Fruit fly (Drosophila melanogaster): ENCODE measurements around the gene Taf11.

Gene Taf11

DNA sequence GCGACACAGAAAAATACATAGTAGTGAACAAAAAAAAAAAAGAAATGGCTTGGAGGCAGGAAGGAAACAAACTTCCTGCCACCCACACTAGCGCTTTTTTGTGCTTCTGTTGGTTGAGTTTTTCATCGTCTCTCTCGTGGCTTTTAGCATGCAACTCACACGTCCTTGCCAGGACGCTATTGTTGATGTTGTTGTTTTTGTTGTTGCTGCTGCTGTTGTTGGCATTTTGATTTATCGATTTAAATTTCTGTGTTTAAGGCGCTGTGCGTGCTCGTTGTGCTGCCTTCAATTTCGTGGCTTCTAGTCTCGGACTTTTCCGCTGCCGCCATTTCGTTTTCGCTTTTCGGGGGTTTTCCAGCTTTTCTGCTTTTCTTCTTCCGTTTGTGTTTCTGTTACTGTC is 23.4 kb downstream of the Taf11 start:
- TF ChIP-seq Hr96 (GFP tag; optimal IDR thresholded peaks at IDR 0.05) (no peak), CG33017 (tag; optimal IDR thresholded peaks at IDR 0.05) (no peak), pad (GFP tag; optimal IDR thresholded peaks at IDR 0.05) (no peak), kay (GFP tag; ENCODE audit: borderline replicate concordance) (no peak), CG11617 (GFP tag; optimal IDR thresholded peaks at IDR 0.05) (no peak), CG14711 (tag; optimal IDR thresholded peaks at IDR 0.05) (no peak), tj (GFP tag; optimal IDR thresholded peaks at IDR 0.05) (no peak), cnc (optimal IDR thresholded peaks at IDR 0.05) (no peak), Crg-1 (GFP tag; optimal IDR thresholded peaks at IDR 0.05) (no peak), toe (GFP tag; optimal IDR thresholded peaks at IDR 0.05) (no peak), CG12768 (GFP tag; optimal IDR thresholded peaks at IDR 0.05) (no peak), Mnt (GFP tag; optimal IDR thresholded peaks at IDR 0.05) (no peak), bab1 (GFP tag; optimal IDR thresholded peaks at IDR 0.05) (no peak), CG7045 (GFP tag; optimal IDR thresholded peaks at IDR 0.05) (no peak), cic (GFP tag; optimal IDR thresholded peaks at IDR 0.05) (no peak), CG7101 (tag; optimal IDR thresholded peaks at IDR 0.05) (no peak)

dm6 chr2L:9737803-9738202 is 25.3 kb downstream of the Taf11 start:
- TF ChIP-seq cic (GFP tag; optimal IDR thresholded peaks at IDR 0.05) (no peak), CG33017 (tag; optimal IDR thresholded peaks at IDR 0.05) (peak; percentile 15), pad (GFP tag; optimal IDR thresholded peaks at IDR 0.05) (no peak), cnc (optimal IDR thresholded peaks at IDR 0.05) (no peak), Crg-1 (GFP tag; optimal IDR thresholded peaks at IDR 0.05) (no peak), CG14711 (tag; optimal IDR thresholded peaks at IDR 0.05) (no peak), Clk (GFP tag; optimal IDR thresholded peaks at IDR 0.05) (no peak), toe (GFP tag; optimal IDR thresholded peaks at IDR 0.05) (peak; percentile 16), CG12768 (GFP tag; optimal IDR thresholded peaks at IDR 0.05) (no peak), CG7101 (tag; optimal IDR thresholded peaks at IDR 0.05) (peak; percentile 18), bab1 (GFP tag; optimal IDR thresholded peaks at IDR 0.05) (no peak), tj (GFP tag; optimal IDR thresholded peaks at IDR 0.05) (no peak), CG5204 (GFP tag; optimal IDR thresholded peaks at IDR 0.05) (peak; percentile 21), kay (GFP tag; ENCODE audit: borderline replicate concordance) (no peak), CG1620 (GFP tag; optimal IDR thresholded peaks at IDR 0.05) (no peak), CG7045 (GFP tag; optimal IDR thresholded peaks at IDR 0.05) (peak; percentile 34), CG11617 (GFP tag; optimal IDR thresholded peaks at IDR 0.05) (no peak), Hr96 (GFP tag; optimal IDR thresholded peaks at IDR 0.05) (no peak), Mnt (GFP tag; optimal IDR thresholded peaks at IDR 0.05) (no peak), ovo (GFP tag; optimal IDR thresholded peaks at IDR 0.05) (no peak)

DNA sequence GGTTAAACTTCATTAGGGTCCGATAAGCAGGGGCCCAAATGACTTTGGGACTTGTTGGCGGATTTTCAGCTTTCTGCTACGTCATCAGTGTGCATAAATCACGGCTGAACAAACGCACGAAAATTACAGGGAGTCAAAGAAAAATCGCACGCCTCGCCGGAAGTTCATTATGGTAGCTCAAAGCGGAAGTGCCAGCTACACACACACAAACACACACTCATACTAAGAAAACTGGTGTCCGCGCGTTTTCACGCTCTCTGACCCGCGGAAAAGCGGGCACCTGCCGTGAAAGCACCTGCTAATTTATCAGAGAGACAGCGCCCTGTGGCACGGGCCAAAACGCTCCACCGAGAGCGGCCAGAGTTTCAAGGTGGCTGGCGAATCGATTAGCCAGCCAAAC is 25.7 kb downstream of the Taf11 start:
- TF ChIP-seq CG14711 (tag; optimal IDR thresholded peaks at IDR 0.05) (no peak), kay (GFP tag; ENCODE audit: borderline replicate concordance) (peak; percentile 52), tj (GFP tag; optimal IDR thresholded peaks at IDR 0.05) (no peak)

DNA sequence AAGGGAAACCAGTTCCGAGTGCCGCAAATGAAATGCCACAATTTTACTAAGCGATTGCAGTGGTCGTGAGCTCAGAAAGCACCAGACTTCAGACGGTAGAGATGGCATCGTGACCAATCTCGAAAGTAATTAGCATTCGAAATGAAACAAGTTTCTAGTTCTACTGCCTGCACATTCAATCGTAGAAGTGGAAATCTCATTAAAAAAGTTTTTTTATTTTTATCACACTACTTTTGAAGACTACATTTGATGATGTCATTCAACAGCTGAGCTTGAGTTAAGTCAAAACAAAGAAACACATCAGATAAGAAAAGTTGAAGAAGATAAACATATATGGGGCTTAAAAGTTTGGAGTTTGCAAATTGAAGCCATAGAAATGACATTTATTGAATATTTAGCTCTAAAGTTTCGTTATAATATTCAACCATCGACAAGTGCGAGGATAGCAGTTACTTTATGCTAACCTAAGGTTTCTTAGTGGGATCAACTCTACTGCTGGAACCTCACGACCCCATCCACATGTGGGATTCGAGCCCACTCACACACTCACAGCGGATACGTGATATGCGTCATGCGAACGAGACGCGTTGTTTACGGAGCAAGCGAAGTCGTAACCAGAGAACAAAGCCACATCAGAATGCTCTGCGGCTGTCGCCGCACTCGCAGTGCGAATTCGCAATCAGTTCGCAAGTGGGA is 26.9 kb downstream of the Taf11 start, which contains the start of gene CG13117:
CG13117 (plus strand) TSS at position 646 of the 696 bp plus-strand sequence.
- TF ChIP-seq kay (GFP tag; ENCODE audit: borderline replicate concordance) (peak; percentile 85), Hr96 (GFP tag; optimal IDR thresholded peaks at IDR 0.05) (no peak)

- TF ChIP-seq Crg-1 (GFP tag; optimal IDR thresholded peaks at IDR 0.05) (no peak), cnc (optimal IDR thresholded peaks at IDR 0.05) (no peak), CG7101 (tag; optimal IDR thresholded peaks at IDR 0.05) (no peak), pad (GFP tag; optimal IDR thresholded peaks at IDR 0.05) (no peak), kay (GFP tag; ENCODE audit: borderline replicate concordance) (no peak)
Observed at dm6 chr2L:9734134-9734533, 28.9 kb downstream of the Taf11 start.

dm6 chr2L:9731269-9731668 is 31.8 kb downstream of the Taf11 start:
- TF ChIP-seq toe (GFP tag; optimal IDR thresholded peaks at IDR 0.05) (no peak), cic (GFP tag; optimal IDR thresholded peaks at IDR 0.05) (no peak), CG14711 (tag; optimal IDR thresholded peaks at IDR 0.05) (no peak), Hr96 (GFP tag; optimal IDR thresholded peaks at IDR 0.05) (no peak), kay (GFP tag; ENCODE audit: borderline replicate concordance) (no peak), CG7045 (GFP tag; optimal IDR thresholded peaks at IDR 0.05) (no peak)

DNA sequence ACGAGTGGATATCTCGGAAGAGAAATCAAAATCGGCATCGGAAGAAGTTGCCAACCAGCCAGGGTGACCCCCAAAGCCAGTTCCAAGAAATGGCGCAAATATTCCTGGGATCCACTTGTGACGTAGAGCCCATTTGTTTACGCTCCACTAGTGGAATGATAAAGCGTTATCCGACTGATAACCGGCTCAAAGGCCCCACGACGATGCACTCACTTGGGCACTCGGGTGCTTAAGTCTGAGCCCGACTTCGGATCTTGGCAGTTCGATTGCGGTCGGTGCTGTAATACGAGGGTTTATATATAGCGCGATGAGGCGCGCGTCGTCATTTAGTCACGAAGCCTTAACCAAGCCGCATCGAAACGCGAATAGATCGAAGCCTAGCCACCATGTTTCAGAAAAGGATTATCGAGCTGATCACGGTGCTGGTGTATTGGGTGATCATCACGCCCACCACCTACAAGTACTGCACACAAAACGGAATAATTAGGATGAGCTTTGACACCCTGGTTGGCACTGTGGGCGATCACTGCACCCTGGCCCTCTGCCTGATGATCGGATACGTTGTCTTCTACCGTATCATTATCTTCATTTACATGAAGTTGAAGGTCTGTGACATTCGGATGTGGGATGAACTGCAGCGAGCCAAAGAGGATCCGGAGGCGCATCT is 33.3 kb downstream of the Taf11 start, which contains the start of gene CG13116:
CG13116 (plus strand) TSS at position 323 of the 667 bp plus-strand sequence.
- peak; percentile 12 for TF ChIP-seq CG12768 (GFP tag; optimal IDR thresholded peaks at IDR 0.05)
- TF ChIP-seq CG33017 (tag; optimal IDR thresholded peaks at IDR 0.05): no peak
